Worm (Caenorhabditis elegans): ENCODE data around the gene R05H5.3.

ce11 chrII:10198486-10198885 is 1.1 kb downstream of the R05H5.3 start:
- TF ChIP-seq nhr-237 (tag; optimal IDR thresholded peaks at IDR 0.05) (no peak), lin-13 (tag; optimal IDR thresholded peaks at IDR 0.05) (no peak), unc-62 (GFP tag; optimal IDR thresholded peaks at IDR 0.05) (no peak), flh-1 (GFP tag; optimal IDR thresholded peaks at IDR 0.05) (no peak), pha-4 (tag; optimal IDR thresholded peaks at IDR 0.05) (no peak)

All from whole organism, mixed stage, embryonic.